Worm (Caenorhabditis elegans): ENCODE data around the gene cyk-3.

Gene cyk-3

ce11 chrIII:6039370-6039769, 19.4 kb downstream of the cyk-3 start, which contains the start of gene ift-139:
ift-139 (minus strand) TSS chrIII:6039470.
- TF ChIP-seq tra-4 (tag; optimal IDR thresholded peaks at IDR 0.05) (no peak), aly-1 (tag; optimal IDR thresholded peaks at IDR 0.05) (no peak), ceh-36 (tag; optimal IDR thresholded peaks at IDR 0.05) (no peak), flt-1 (GFP tag; IDR thresholded peaks at IDR 0.05) (no peak), hmbx-1 (tag; optimal IDR thresholded peaks at IDR 0.05) (no peak), B0310.2 (tag; optimal IDR thresholded peaks at IDR 0.05) (no peak), hnd-1 (tag; optimal IDR thresholded peaks at IDR 0.05) (no peak), pes-1 (GFP tag; IDR thresholded peaks at IDR 0.05) (no peak), tbx-11 (GFP tag; IDR thresholded peaks at IDR 0.05) (no peak), sea-1 (GFP tag; conservative IDR thresholded peaks at IDR 0.05) (no peak), tbx-37 (GFP tag; conservative IDR thresholded peaks at IDR 0.05) (no peak), hmg-4 (GFP tag; optimal IDR thresholded peaks at IDR 0.05) (no peak), scrt-1 (GFP tag; IDR thresholded peaks at IDR 0.05) (no peak), ama-1 (optimal IDR thresholded peaks at IDR 0.05) (no peak), F13C5.2 (tag; optimal IDR thresholded peaks at IDR 0.05) (no peak)

DNA sequence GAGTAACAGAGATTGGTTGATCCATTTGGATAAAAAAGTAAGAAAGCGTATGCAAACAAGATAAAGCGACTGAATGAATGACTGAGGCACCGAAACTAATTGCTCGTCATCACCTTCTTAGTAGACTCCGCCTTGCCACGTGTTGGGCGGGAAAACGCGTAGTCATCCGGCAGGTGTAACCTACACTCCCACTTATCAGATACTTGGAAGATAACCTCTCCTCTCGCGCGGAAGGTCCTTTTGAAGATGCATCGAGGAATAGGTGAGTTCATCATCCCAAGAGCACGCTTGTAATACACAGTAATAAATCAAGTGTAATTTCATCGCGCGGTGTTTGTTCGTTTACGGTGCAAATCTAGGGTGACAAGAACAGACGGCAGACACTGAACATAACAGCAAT, 26.9 kb downstream of the cyk-3 start, which contains the start of gene tbx-11:
Gene tbx-11, minus strand, starts transcription at position 101 of the 400 bp plus-strand sequence.
- TF ChIP-seq ets-7 (tag; optimal IDR thresholded peaks at IDR 0.05) (no peak), F13C5.2 (tag; optimal IDR thresholded peaks at IDR 0.05) (no peak), flt-1 (GFP tag; IDR thresholded peaks at IDR 0.05) (no peak), tbx-11 (GFP tag; IDR thresholded peaks at IDR 0.05) (no peak), tbx-37 (GFP tag; conservative IDR thresholded peaks at IDR 0.05) (no peak), hmbx-1 (tag; optimal IDR thresholded peaks at IDR 0.05) (no peak), aly-1 (tag; optimal IDR thresholded peaks at IDR 0.05) (no peak), ceh-36 (tag; optimal IDR thresholded peaks at IDR 0.05) (no peak), B0310.2 (tag; optimal IDR thresholded peaks at IDR 0.05) (no peak), ama-1 (optimal IDR thresholded peaks at IDR 0.05) (no peak), hmg-4 (GFP tag; optimal IDR thresholded peaks at IDR 0.05) (no peak), sea-1 (GFP tag; conservative IDR thresholded peaks at IDR 0.05) (no peak), tra-4 (tag; optimal IDR thresholded peaks at IDR 0.05) (no peak)

DNA sequence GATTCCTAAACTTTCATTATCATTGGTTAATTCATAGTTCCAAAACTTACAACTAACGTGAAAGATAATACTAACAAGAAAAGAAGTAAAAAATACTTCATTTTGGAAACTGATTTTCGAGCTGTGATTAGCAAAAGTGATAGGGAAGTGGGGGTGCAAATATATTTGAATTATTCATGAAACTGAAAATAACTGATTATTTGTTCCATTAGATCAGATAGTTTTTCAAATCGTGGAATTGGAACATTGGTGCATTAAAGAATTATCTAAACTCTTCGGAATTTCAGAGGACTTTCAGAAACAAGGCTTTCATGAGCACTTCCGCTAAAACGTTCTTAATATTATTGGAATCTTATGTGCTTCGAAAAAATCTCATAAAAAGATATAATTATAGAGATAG, 35.7 kb downstream of the cyk-3 start, which contains the start of gene F40H6.5:
Gene F40H6.5, minus strand, starts transcription at position 101 of the 400 bp plus-strand sequence.
- no peak for TF ChIP-seq hmg-4 (GFP tag; optimal IDR thresholded peaks at IDR 0.05)
- no peak for TF ChIP-seq pes-1 (GFP tag; IDR thresholded peaks at IDR 0.05)
- no peak for TF ChIP-seq ceh-36 (tag; optimal IDR thresholded peaks at IDR 0.05)
- no peak for TF ChIP-seq sea-1 (GFP tag; conservative IDR thresholded peaks at IDR 0.05)
- no peak for TF ChIP-seq ceh-13 (GFP tag; optimal IDR thresholded peaks at IDR 0.05)
- no peak for TF ChIP-seq hnd-1 (tag; optimal IDR thresholded peaks at IDR 0.05)
- TF ChIP-seq hmbx-1 (tag; optimal IDR thresholded peaks at IDR 0.05) = no peak
- TF ChIP-seq scrt-1 (GFP tag; IDR thresholded peaks at IDR 0.05) = no peak
- no peak for TF ChIP-seq B0310.2 (tag; optimal IDR thresholded peaks at IDR 0.05)
- TF ChIP-seq flt-1 (GFP tag; IDR thresholded peaks at IDR 0.05) = no peak
- no peak for TF ChIP-seq F13C5.2 (tag; optimal IDR thresholded peaks at IDR 0.05)
- TF ChIP-seq tbx-11 (GFP tag; IDR thresholded peaks at IDR 0.05) = no peak

DNA sequence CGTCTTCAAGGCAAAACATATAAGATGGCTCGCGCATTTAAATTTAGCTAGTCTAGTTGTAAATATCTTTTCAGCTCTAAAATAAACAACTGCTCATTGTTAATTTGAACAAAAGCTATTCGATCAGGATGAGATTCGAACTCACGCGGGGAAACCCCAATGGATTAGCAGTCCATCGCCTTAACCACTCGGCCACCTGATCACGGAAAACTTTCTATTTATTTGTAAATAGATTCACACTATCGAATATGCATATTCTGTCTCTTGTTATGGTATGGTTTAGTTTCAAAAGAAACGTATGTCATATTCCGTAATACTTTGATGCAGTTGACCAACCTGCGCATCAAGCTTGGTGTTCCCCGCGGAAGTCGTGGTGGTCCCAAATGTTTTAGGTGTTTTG, 36.2 kb downstream of the cyk-3 start:
- TF ChIP-seq tbx-37 (GFP tag; conservative IDR thresholded peaks at IDR 0.05) (no peak), hmbx-1 (tag; optimal IDR thresholded peaks at IDR 0.05) (no peak), pes-1 (GFP tag; IDR thresholded peaks at IDR 0.05) (no peak), B0310.2 (tag; optimal IDR thresholded peaks at IDR 0.05) (no peak)

DNA sequence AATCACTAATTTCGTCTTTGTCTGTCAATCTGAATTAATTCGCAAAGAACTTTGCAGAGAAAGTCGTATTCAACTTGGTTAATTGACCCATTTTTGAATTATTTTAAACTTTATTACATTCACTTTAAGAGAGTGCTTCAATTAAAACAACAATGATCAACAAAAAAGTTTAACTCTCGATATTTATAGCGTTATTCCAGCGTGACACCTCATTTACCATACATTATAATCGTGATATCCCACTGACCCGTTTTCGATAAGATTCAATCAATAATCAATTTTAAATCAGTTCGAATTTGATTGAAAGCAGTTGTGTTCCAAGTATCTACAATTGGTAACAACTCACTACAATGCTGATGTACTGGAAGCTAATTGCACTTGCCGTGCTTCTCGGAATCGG, 36.8 kb downstream of the cyk-3 start, which contains the start of gene clc-10:
Gene clc-10, plus strand, starts transcription at position 301 of the 400 bp plus-strand sequence.
- TF ChIP-seq scrt-1 (GFP tag; IDR thresholded peaks at IDR 0.05) = no peak
- no peak for TF ChIP-seq ama-1 (optimal IDR thresholded peaks at IDR 0.05)
- no peak for TF ChIP-seq hmbx-1 (tag; optimal IDR thresholded peaks at IDR 0.05)
- TF ChIP-seq F13C5.2 (tag; optimal IDR thresholded peaks at IDR 0.05) = no peak
- no peak for TF ChIP-seq hnd-1 (tag; optimal IDR thresholded peaks at IDR 0.05)
- no peak for TF ChIP-seq B0310.2 (tag; optimal IDR thresholded peaks at IDR 0.05)
- TF ChIP-seq ceh-13 (GFP tag; optimal IDR thresholded peaks at IDR 0.05) = no peak
- no peak for TF ChIP-seq aly-1 (tag; optimal IDR thresholded peaks at IDR 0.05)
- no peak for TF ChIP-seq sea-1 (GFP tag; conservative IDR thresholded peaks at IDR 0.05)
- no peak for TF ChIP-seq ets-7 (tag; optimal IDR thresholded peaks at IDR 0.05)
- TF ChIP-seq tra-4 (tag; optimal IDR thresholded peaks at IDR 0.05) = no peak
- no peak for TF ChIP-seq flt-1 (GFP tag; IDR thresholded peaks at IDR 0.05)

DNA sequence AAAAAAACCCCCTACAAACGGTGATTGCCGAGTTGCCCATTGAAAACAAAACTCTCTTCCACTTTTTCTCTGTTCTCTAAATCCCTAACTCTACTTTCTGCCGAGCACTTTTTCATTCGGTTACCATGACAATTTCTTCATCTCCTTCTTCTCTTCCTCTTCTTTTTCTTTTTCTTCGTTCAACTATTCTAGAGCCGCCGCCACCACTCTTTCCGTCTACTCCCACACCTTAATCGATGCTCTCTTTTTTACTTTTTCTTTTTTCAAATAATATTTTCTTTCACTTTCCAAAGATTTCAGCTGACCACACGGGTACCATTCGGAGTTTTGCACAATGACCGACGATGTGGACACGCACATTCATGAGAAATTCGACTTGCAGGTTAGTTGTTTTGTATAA, 47.6 kb downstream of the cyk-3 start, which contains the start of gene mapk-15:
Gene mapk-15, plus strand, starts transcription at position 301 of the 400 bp plus-strand sequence.
- TF ChIP-seq ama-1 (optimal IDR thresholded peaks at IDR 0.05) (no peak), tra-4 (tag; optimal IDR thresholded peaks at IDR 0.05) (no peak), ceh-36 (tag; optimal IDR thresholded peaks at IDR 0.05) (no peak), F13C5.2 (tag; optimal IDR thresholded peaks at IDR 0.05) (no peak), hmg-4 (GFP tag; optimal IDR thresholded peaks at IDR 0.05) (no peak), aly-1 (tag; optimal IDR thresholded peaks at IDR 0.05) (no peak), pes-1 (GFP tag; IDR thresholded peaks at IDR 0.05) (no peak), tbx-37 (GFP tag; conservative IDR thresholded peaks at IDR 0.05) (no peak), sea-1 (GFP tag; conservative IDR thresholded peaks at IDR 0.05) (no peak), scrt-1 (GFP tag; IDR thresholded peaks at IDR 0.05) (no peak), B0310.2 (tag; optimal IDR thresholded peaks at IDR 0.05) (no peak), ceh-13 (GFP tag; optimal IDR thresholded peaks at IDR 0.05) (no peak)

DNA sequence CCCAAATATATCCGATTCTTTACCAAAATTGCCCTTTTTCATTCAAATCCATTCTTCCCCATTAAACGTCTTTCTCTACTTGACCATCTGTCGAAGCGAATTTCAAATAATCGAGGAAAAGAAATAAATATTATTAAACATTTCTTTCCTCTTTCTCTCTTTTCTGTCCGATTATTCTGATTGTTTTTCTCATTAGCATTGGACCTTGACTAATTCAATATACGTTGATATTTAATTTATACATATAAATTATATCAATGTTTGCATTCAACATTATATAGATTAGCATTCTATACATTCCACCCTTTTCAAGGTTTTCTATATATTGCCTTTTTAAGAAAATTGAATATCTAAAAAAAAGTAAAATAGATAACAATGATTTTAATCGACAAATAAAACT, 53.0 kb downstream of the cyk-3 start:
- TF ChIP-seq ets-7 (tag; optimal IDR thresholded peaks at IDR 0.05) (no peak), B0310.2 (tag; optimal IDR thresholded peaks at IDR 0.05) (no peak), ceh-13 (GFP tag; optimal IDR thresholded peaks at IDR 0.05) (no peak)

All from whole organism, early embryonic.